Worm (Caenorhabditis elegans) whole organism, L2 larva: ENCODE results near the gene rnh-2.

ENCODE experiments used
- ZK546.5 ChIP-seq: sonication (generic microtip); optimal IDR thresholded peaks from 2 replicates; lab custom pipeline; 2017; ENCODE audit warnings: missing biosample characterization, missing genetic modification characterization
- lin-39 ChIP-seq: fragments of 150-350 bp; optimal IDR thresholded peaks from 2 replicates; lab custom pipeline; 2014; ENCODE audit warnings: missing biosample characterization, missing genetic modification reagents, missing genetic modification characterization
- nhr-12 ChIP-seq: fragments of 150-350 bp; optimal IDR thresholded peaks from 2 replicates; lab custom pipeline; 2014; ENCODE audit warnings: missing biosample characterization, missing genetic modification characterization
- nhr-23 ChIP-seq: fragments of 150-350 bp; optimal IDR thresholded peaks from 2 replicates; lab custom pipeline; 2014; ENCODE audit warnings: missing biosample characterization, missing genetic modification reagents, missing genetic modification characterization
- nhr-237 ChIP-seq: fragments of 150-350 bp; optimal IDR thresholded peaks from 2 replicates; lab custom pipeline; 2014; ENCODE audit warnings: missing biosample characterization, missing genetic modification characterization
- skn-1 ChIP-seq: sonication (generic microtip); optimal IDR thresholded peaks from 2 replicates; lab custom pipeline; 2017; ENCODE audit warnings: missing biosample characterization, missing genetic modification characterization
- unc-55 ChIP-seq: fragments of 150-350 bp; sonication (generic microtip); optimal IDR thresholded peaks from 3 replicates; lab custom pipeline; 2014; ENCODE audit warnings: missing biosample characterization, missing genetic modification reagents, missing genetic modification characterization
- ztf-11 ChIP-seq: sonication (generic microtip); optimal IDR thresholded peaks from 2 replicates; lab custom pipeline; 2017; ENCODE audit warnings: missing biosample characterization, missing genetic modification characterization

ce11 chrII:8514729-8515128 is 2.2 kb upstream of the rnh-2 start, which contains the start of gene ctg-2:
- no peak for TF ChIP-seq ztf-11
- TF ChIP-seq ZK546.5 (tag; lab: Kevin White, UChicago): no peak
- no peak for TF ChIP-seq nhr-12 (tag; lab: Kevin White, UChicago)
- no peak for TF ChIP-seq unc-55
- no peak for TF ChIP-seq skn-1
- TF ChIP-seq lin-39: no peak
- no peak for TF ChIP-seq nhr-237 (tag; lab: Kevin White, UChicago)
- TF ChIP-seq nhr-23: no peak
